Fruit fly (Drosophila melanogaster) whole organism, embryonic: ENCODE measurements around the gene Ent3.

Source experiments
- Atf-2 ChIP-seq: fragments of 200-800 bp; sonication (Bioruptor generic); optimal IDR thresholded peaks from 2 replicates; lab custom pipeline; 2016; ENCODE audit warnings: missing biosample characterization, missing genetic modification characterization
- Atf6 ChIP-seq: fragments of 200-800 bp; sonication (Bioruptor generic); IDR thresholded peaks from 2 replicates; pipeline ENCODE4 v1.3.6; 2022; ENCODE audit warnings: missing biosample characterization, missing genetic modification characterization
- CG10209 ChIP-seq: fragments of 200-800 bp; sonication (Bioruptor generic); optimal IDR thresholded peaks from 3 replicates; lab custom pipeline; 2017; ENCODE audit warnings: missing biosample characterization, mild to moderate bottlenecking, missing genetic modification characterization, missing genetic modification reagents
- CG11723 ChIP-seq: fragments of 200-800 bp; sonication (Bioruptor generic); optimal IDR thresholded peaks from 2 replicates; lab custom pipeline; 2017; ENCODE audit warnings: missing biosample characterization, mild to moderate bottlenecking, missing genetic modification characterization
- CG12219 ChIP-seq: fragments of 200-800 bp; sonication (Bioruptor generic); optimal IDR thresholded peaks from 3 replicates; lab custom pipeline; 2018; ENCODE audit warnings: missing biosample characterization, mild to moderate bottlenecking, missing genetic modification characterization
- CG13123 ChIP-seq: fragments of 200-800 bp; sonication (Bioruptor generic); optimal IDR thresholded peaks from 2 replicates; lab custom pipeline; 2016; ENCODE audit warnings: missing biosample characterization, missing genetic modification characterization
- CG15514 ChIP-seq: fragments of 200-800 bp; sonication (Bioruptor generic); optimal IDR thresholded peaks from 3 replicates; lab custom pipeline; 2017; ENCODE audit warnings: missing biosample characterization, missing genetic modification characterization, mild to moderate bottlenecking, moderate library complexity, missing genetic modification reagents
- CG17829 ChIP-seq: fragments of 200-800 bp; optimal IDR thresholded peaks from 2 replicates; lab custom pipeline; 2019; ENCODE audit warnings: missing biosample characterization, mild to moderate bottlenecking, missing genetic modification characterization, moderate library complexity
- CG2199 ChIP-seq: fragments of 200-800 bp; sonication (Bioruptor generic); IDR thresholded peaks from 3 replicates; pipeline ENCODE4 v1.3.6; 2022; ENCODE audit warnings: missing biosample characterization, missing genetic modification characterization
- CG31224 ChIP-seq: fragments of 200-800 bp; sonication (Bioruptor generic); IDR thresholded peaks from 2 replicates; pipeline ENCODE4 v1.3.6; 2022; ENCODE audit warnings: missing biosample characterization, missing genetic modification characterization
- CG31388 ChIP-seq: fragments of 200-800 bp; sonication (Bioruptor generic); optimal IDR thresholded peaks from 2 replicates; lab custom pipeline; 2016; ENCODE audit warnings: missing biosample characterization, missing genetic modification characterization
- CG33213 ChIP-seq: fragments of 200-800 bp; sonication (Bioruptor generic); optimal IDR thresholded peaks from 3 replicates; lab custom pipeline; 2016; ENCODE audit warnings: missing biosample characterization, missing genetic modification characterization
- CG3407 ChIP-seq: fragments of 200-800 bp; sonication (Bioruptor generic); optimal IDR thresholded peaks from 2 replicates; lab custom pipeline; 2018; ENCODE audit warnings: missing biosample characterization, mild to moderate bottlenecking, missing genetic modification characterization
- CG3838 ChIP-seq: fragments of 200-800 bp; sonication (Bioruptor generic); optimal IDR thresholded peaks from 3 replicates; lab custom pipeline; 2016; ENCODE audit warnings: missing biosample characterization, missing genetic modification characterization
- CG6654 ChIP-seq: fragments of 200-800 bp; sonication (Bioruptor generic); optimal IDR thresholded peaks from 2 replicates; lab custom pipeline; 2017; ENCODE audit warnings: missing biosample characterization, mild to moderate bottlenecking, missing genetic modification characterization
- CG7556 ChIP-seq: fragments of 200-800 bp; sonication (Bioruptor generic); optimal IDR thresholded peaks from 2 replicates; lab custom pipeline; 2017; ENCODE audit warnings: missing biosample characterization, mild to moderate bottlenecking, missing genetic modification characterization
- CG7745 ChIP-seq: fragments of 200-800 bp; sonication (Bioruptor generic); optimal IDR thresholded peaks from 2 replicates; lab custom pipeline; 2018; ENCODE audit warnings: missing biosample characterization, mild to moderate bottlenecking, missing genetic modification characterization, moderate library complexity
- CG9215 ChIP-seq: fragments of 200-800 bp; sonication (Bioruptor generic); IDR thresholded peaks from 2 replicates; pipeline ENCODE4 v1.3.6; 2022; ENCODE audit warnings: missing biosample characterization, missing genetic modification characterization
- Camta ChIP-seq: fragments of 200-800 bp; sonication (Bioruptor generic); optimal IDR thresholded peaks from 2 replicates; lab custom pipeline; 2016; ENCODE audit warnings: missing biosample characterization, missing genetic modification characterization
- Dad ChIP-seq: fragments of 200-800 bp; sonication (Bioruptor generic); optimal IDR thresholded peaks from 3 replicates; lab custom pipeline; 2016; ENCODE audit warnings: missing biosample characterization, missing genetic modification characterization
- Ets65A ChIP-seq: fragments of 200-800 bp; sonication (Bioruptor generic); peaks from one replicate; lab custom pipeline; 2016; ENCODE audit warnings: missing biosample characterization, missing genetic modification characterization
- Fer2 ChIP-seq: fragments of 200-800 bp; sonication (Bioruptor generic); optimal IDR thresholded peaks from 2 replicates; lab custom pipeline; 2018; ENCODE audit warnings: missing biosample characterization, mild to moderate bottlenecking, missing genetic modification characterization, moderate library complexity
- Fer3 ChIP-seq: fragments of 200-800 bp; sonication (Bioruptor generic); optimal IDR thresholded peaks from 2 replicates; lab custom pipeline; 2018; ENCODE audit warnings: missing biosample characterization, mild to moderate bottlenecking, missing genetic modification characterization, moderate library complexity
- Gsc ChIP-seq: fragments of 200-800 bp; sonication (Bioruptor generic); IDR thresholded peaks from 2 replicates; pipeline ENCODE4 v1.3.6; 2022; ENCODE audit warnings: missing biosample characterization, missing genetic modification characterization
- HmgZ ChIP-seq: fragments of 200-800 bp; sonication (Bioruptor generic); optimal IDR thresholded peaks from 2 replicates; lab custom pipeline; 2018; ENCODE audit warnings: missing biosample characterization, mild to moderate bottlenecking, missing genetic modification characterization
- Hmr ChIP-seq: fragments of 200-800 bp; sonication (Bioruptor generic); optimal IDR thresholded peaks from 3 replicates; lab custom pipeline; 2017; ENCODE audit warnings: mild to moderate bottlenecking, missing biosample characterization, missing genetic modification reagents, missing genetic modification characterization
- Hr39 ChIP-seq: fragments of >200 bp; optimal IDR thresholded peaks from 2 replicates; lab custom pipeline; 2017
- Lhr ChIP-seq: fragments of 200-800 bp; sonication (Bioruptor generic); optimal IDR thresholded peaks from 3 replicates; lab custom pipeline; 2017; ENCODE audit warnings: mild to moderate bottlenecking, missing biosample characterization, missing genetic modification reagents, missing genetic modification characterization
- MBD-R2 ChIP-seq: fragments of 200-800 bp; sonication (Bioruptor generic); IDR thresholded peaks from 2 replicates; pipeline ENCODE4 v1.3.6; 2022; ENCODE audit warnings: missing biosample characterization, missing genetic modification characterization
- Sin3A ChIP-seq: fragments of >200 bp; optimal IDR thresholded peaks from 2 replicates; lab custom pipeline; 2018
- Ssrp ChIP-seq: fragments of 200-800 bp; sonication (Bioruptor generic); optimal IDR thresholded peaks from 2 replicates; lab custom pipeline; 2018; ENCODE audit warnings: missing biosample characterization, mild to moderate bottlenecking, missing genetic modification characterization, moderate library complexity
- TFAM ChIP-seq: fragments of 200-800 bp; sonication (Bioruptor generic); optimal IDR thresholded peaks from 2 replicates; lab custom pipeline; 2017; ENCODE audit warnings: missing biosample characterization, missing genetic modification characterization, inconsistent platforms
- ase ChIP-seq: fragments of 200-800 bp; sonication (Bioruptor generic); IDR thresholded peaks from 3 replicates; pipeline ENCODE4 v1.3.6; 2022; ENCODE audit warnings: missing biosample characterization, missing genetic modification characterization
- ash1 ChIP-seq: fragments of 200-800 bp; sonication (Bioruptor generic); optimal IDR thresholded peaks from 2 replicates; lab custom pipeline; 2018; ENCODE audit warnings: missing biosample characterization, mild to moderate bottlenecking, missing genetic modification characterization
- bowl ChIP-seq: fragments of 200-800 bp; sonication (Bioruptor generic); IDR thresholded peaks from 2 replicates; pipeline ENCODE4 v1.3.6; 2022; ENCODE audit warnings: missing biosample characterization, missing genetic modification characterization
- en ChIP-seq: fragments of 200-800 bp; sonication (Bioruptor generic); optimal IDR thresholded peaks from 2 replicates; lab custom pipeline; 2016; ENCODE audit warnings: missing biosample characterization, missing genetic modification characterization
- eve ChIP-seq, 2 experiments: fragments of >200 bp; optimal IDR thresholded peaks; 2 replicates each; lab custom pipeline; 2017; ENCODE audit warnings: missing biosample characterization in 2 of 2, missing genetic modification characterization in 2 of 2
- grn ChIP-seq: fragments of 200-800 bp; sonication (Bioruptor generic); optimal IDR thresholded peaks from 3 replicates; lab custom pipeline; 2017; ENCODE audit warnings: missing biosample characterization, missing genetic modification characterization
- hkb ChIP-seq, 2 experiments: fragments of 200-800 bp in 1 of 2; fragments of >200 bp in 1 of 2; sonication (Bioruptor generic) in 1 of 2; IDR thresholded peaks in 1 of 2; optimal IDR thresholded peaks in 1 of 2; 2 replicates each; pipeline versions ENCODE4 v1.3.6 to Lab custom; 2017 to 2022; ENCODE audit warnings: missing biosample characterization in 1 of 2, missing genetic modification characterization in 1 of 2
- klu ChIP-seq: fragments of 200-800 bp; sonication (Bioruptor generic); IDR thresholded peaks from 2 replicates; pipeline ENCODE4 v1.3.6; 2022; ENCODE audit warnings: missing biosample characterization, missing genetic modification characterization
- nau ChIP-seq: fragments of 200-800 bp; sonication (Bioruptor generic); optimal IDR thresholded peaks from 3 replicates; lab custom pipeline; 2017; ENCODE audit warnings: missing biosample characterization, mild to moderate bottlenecking, missing genetic modification characterization, missing genetic modification reagents
- pan ChIP-seq, 4 experiments: fragments of >200 bp in 3 of 4; fragments of 200-800 bp in 1 of 4; sonication (Bioruptor generic) in 1 of 4; optimal IDR thresholded peaks in 3 of 4; IDR thresholded peaks in 1 of 4; 2 replicates each; pipeline versions ENCODE4 v1.3.6 to Lab custom; 2017 to 2022; ENCODE audit warnings: missing biosample characterization in 2 of 4, missing genetic modification characterization in 2 of 4, mixed read lengths in 1 of 4
- pfk ChIP-seq: fragments of 200-800 bp; sonication (Bioruptor generic); optimal IDR thresholded peaks from 2 replicates; lab custom pipeline; 2018; ENCODE audit warnings: missing biosample characterization, mild to moderate bottlenecking, missing genetic modification characterization, moderate library complexity
- run ChIP-seq: fragments of 200-800 bp; sonication (Bioruptor generic); optimal IDR thresholded peaks from 3 replicates; lab custom pipeline; 2018; ENCODE audit warnings: missing biosample characterization, mild to moderate bottlenecking, missing genetic modification characterization
- scrt ChIP-seq: fragments of 200-800 bp; sonication (Bioruptor generic); optimal IDR thresholded peaks from 2 replicates; lab custom pipeline; 2018; ENCODE audit warnings: missing biosample characterization, mild to moderate bottlenecking, missing genetic modification characterization, moderate library complexity
- sens-2 ChIP-seq: fragments of 200-800 bp; sonication (Bioruptor generic); IDR thresholded peaks from 2 replicates; pipeline ENCODE4 v1.3.6; 2022; ENCODE audit warnings: missing biosample characterization, missing genetic modification characterization
- tap ChIP-seq: fragments of 200-800 bp; optimal IDR thresholded peaks from 3 replicates; lab custom pipeline; 2019; ENCODE audit warnings: missing biosample characterization, mild to moderate bottlenecking, missing genetic modification characterization, moderate library complexity
- toy ChIP-seq: fragments of 200-800 bp; sonication (Bioruptor generic); IDR thresholded peaks from 2 replicates; pipeline ENCODE4 v1.3.6; 2022; ENCODE audit warnings: missing biosample characterization, missing genetic modification characterization
- zfh2 ChIP-seq: fragments of 200-800 bp; sonication (Bioruptor generic); optimal IDR thresholded peaks from 2 replicates; lab custom pipeline; 2016; ENCODE audit warnings: missing biosample characterization, missing genetic modification characterization

The Ent3 gene

dm6 chr3L:12835511-12836479, 17.7 kb upstream of the Ent3 start (continued):
- TF ChIP-seq CG13123 (GFP tag; lab: Kevin White, UChicago) (no peak), Hr39 (lab: Kevin White, UChicago) (no peak), CG3407 (GFP tag; lab: Kevin White, UChicago) (peak; percentile 4), tap (tag; lab: Kevin White, UChicago) (no peak), Atf6 (GFP tag; lab: Robert Waterston, UW) (no peak), ase (no peak), ash1 (GFP tag; lab: Kevin White, UChicago) (no peak), Atf-2 (GFP tag; lab: Kevin White, UChicago) (no peak), CG15514 (peak; percentile 27), eve (GFP tag; optimal IDR thresholded peaks at IDR 0.05; lab: Kevin White, UChicago) (peak in 1 of 2 experiments; percentile 68), CG9215 (GFP tag; lab: Robert Waterston, UW) (no peak), scrt (peak; percentile 10), MBD-R2 (no peak), CG10209 (peak; percentile 7), Fer3 (tag; lab: Kevin White, UChicago) (no peak), run (no peak), Lhr (no peak), CG7745 (no peak), Camta (GFP tag; lab: Kevin White, UChicago) (no peak), CG11723 (GFP tag; lab: Kevin White, UChicago) (no peak), sens-2 (no peak), CG33213 (no peak), CG12219 (no peak), nau (no peak), pfk (no peak), toy (no peak), Fer2 (no peak), CG7556 (GFP tag; lab: Kevin White, UChicago) (no peak), Ssrp (no peak), pan (optimal IDR thresholded peaks at IDR 0.05; lab: Kevin White, UChicago) (no peak), pan (GFP tag; optimal IDR thresholded peaks at IDR 0.05 in 1 of 2, IDR thresholded peaks at IDR 0.05 in 1 of 2) (no peak), HmgZ (no peak), en (no peak), CG6654 (GFP tag; lab: Kevin White, UChicago) (peak; percentile 98), Ets65A (GFP tag; lab: Kevin White, UChicago) (peak; percentile 86), hkb (optimal IDR thresholded peaks at IDR 0.05; lab: Kevin White, UChicago) (no peak), hkb (GFP tag; IDR thresholded peaks at IDR 0.05; lab: Robert Waterston, UW) (no peak), CG3838 (no peak), zfh2 (GFP tag; lab: Kevin White, UChicago) (no peak), Sin3A (lab: Kevin White, UChicago) (no peak), Gsc (GFP tag; lab: Robert Waterston, UW) (no peak), klu (GFP tag; lab: Robert Waterston, UW) (no peak), bowl (GFP tag; lab: Robert Waterston, UW) (no peak), TFAM (no peak), CG31388 (no peak), Hmr (GFP tag; lab: Kevin White, UChicago) (no peak), CG31224 (GFP tag; lab: Robert Waterston, UW) (no peak), CG2199 (GFP tag; lab: Robert Waterston, UW) (peak; percentile 53; the same call in 1 of the 3 replicates), Dad (GFP tag; lab: Kevin White, UChicago) (no peak), grn (GFP tag; lab: Kevin White, UChicago) (peak; percentile 78), CG17829 (no peak)
